Fruit fly (Drosophila melanogaster): Measurements from ENCODE around the gene CG42809.

DNA sequence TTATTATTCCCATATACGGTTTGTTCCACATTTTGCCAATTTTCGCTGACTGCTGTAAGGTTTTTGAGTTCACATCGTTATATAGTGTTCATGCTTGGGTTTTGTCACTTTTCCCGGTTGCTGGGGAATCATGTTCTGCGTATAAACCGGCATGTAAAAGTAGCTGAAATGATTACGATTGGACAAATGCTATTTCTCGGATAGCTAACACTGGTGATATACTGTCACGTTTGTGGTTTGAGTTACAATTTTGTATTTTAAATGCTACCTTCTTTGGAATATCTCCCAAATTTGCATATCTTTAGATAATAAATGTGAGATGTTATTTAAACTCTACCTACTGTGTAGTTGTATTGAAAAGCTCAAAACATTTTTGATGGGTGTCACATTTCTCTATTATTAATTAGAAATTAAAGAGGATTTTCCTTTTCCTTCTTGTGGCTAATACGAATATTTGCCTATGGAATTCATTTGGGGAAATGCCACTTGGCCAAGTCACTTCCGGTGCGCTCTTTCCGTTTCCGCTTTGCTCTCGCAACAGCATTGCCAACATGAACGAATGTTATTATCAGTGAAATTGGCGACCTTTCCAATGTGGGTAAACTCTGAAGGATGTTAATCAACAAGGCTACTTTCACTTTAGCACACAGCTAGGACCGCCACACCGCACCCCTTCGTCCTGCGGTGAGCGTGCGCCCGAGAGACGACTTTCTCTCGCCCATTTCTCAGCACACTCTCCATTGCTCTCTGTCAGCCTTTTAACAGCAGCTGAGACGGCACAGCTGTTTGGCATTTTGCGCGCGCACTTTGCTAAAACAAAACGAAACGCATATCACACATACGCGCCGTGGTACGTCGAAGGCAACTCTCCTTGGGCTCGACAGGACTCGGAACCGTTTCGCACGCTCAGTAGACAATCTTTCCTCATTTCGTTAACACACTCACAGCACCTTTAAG is 42.5 kb upstream of the CG42809 start, which contains the start of the genes CG16956, CG42784 and CG43850:
- TF ChIP-seq Mio (GFP tag; optimal IDR thresholded peaks at IDR 0.05) (no peak), fru (GFP tag; optimal IDR thresholded peaks at IDR 0.05) (no peak), Dfd (GFP tag; optimal IDR thresholded peaks at IDR 0.05) (no peak)
